Fruit fly (Drosophila melanogaster) whole organism, embryonic: Measurements from ENCODE around the gene kin17.
A peak's percentile ranks its signal among the peaks of the same experiment; 100 is the strongest.

Source experiments
- Aef1 ChIP-seq: fragments of 200-800 bp; sonication (Bioruptor generic); IDR thresholded peaks from 3 replicates; pipeline ENCODE4 v1.3.6; 2022; ENCODE audit warnings: missing biosample characterization, missing genetic modification characterization
- BtbVII ChIP-seq: fragments of 200-800 bp; sonication (Bioruptor generic); optimal IDR thresholded peaks from 3 replicates; lab custom pipeline; 2017; ENCODE audit warnings: missing biosample characterization, mild to moderate bottlenecking, missing genetic modification characterization
- CG12769 ChIP-seq: fragments of 200-800 bp; sonication (Bioruptor generic); optimal IDR thresholded peaks from 2 replicates; lab custom pipeline; 2019; ENCODE audit warnings: missing biosample characterization, mild to moderate bottlenecking, missing genetic modification characterization, moderate library complexity
- CG14050 ChIP-seq: fragments of 200-800 bp; sonication (Bioruptor generic); IDR thresholded peaks from 3 replicates; pipeline ENCODE4 v1.3.6; 2022; ENCODE audit warnings: missing biosample characterization, missing genetic modification characterization
- CG14667 ChIP-seq: fragments of 200-800 bp; sonication (Bioruptor generic); IDR thresholded peaks from 2 replicates; pipeline ENCODE4 v1.3.6; 2022; ENCODE audit warnings: missing biosample characterization, missing genetic modification characterization
- CG17361 ChIP-seq: fragments of 200-800 bp; sonication (Bioruptor generic); IDR thresholded peaks from 3 replicates; pipeline ENCODE4 v1.3.6; 2022; ENCODE audit warnings: missing biosample characterization, missing genetic modification characterization
- CG31441 ChIP-seq: fragments of 200-800 bp; sonication (Bioruptor generic); IDR thresholded peaks from 2 replicates; pipeline ENCODE4 v1.3.6; 2022; ENCODE audit warnings: missing biosample characterization, missing genetic modification characterization
- CG3847 ChIP-seq: fragments of 200-800 bp; sonication (Bioruptor generic); IDR thresholded peaks from 2 replicates; pipeline ENCODE4 v1.3.6; 2022; ENCODE audit warnings: missing biosample characterization, missing genetic modification characterization
- CG3995 ChIP-seq: fragments of 200-800 bp; sonication (Bioruptor generic); optimal IDR thresholded peaks from 3 replicates; lab custom pipeline; 2016; ENCODE audit warnings: missing biosample characterization, missing genetic modification characterization
- CG6791 ChIP-seq: fragments of 200-800 bp; sonication (Bioruptor generic); IDR thresholded peaks from 3 replicates; pipeline ENCODE4 v1.3.6; 2022; ENCODE audit warnings: missing biosample characterization, missing genetic modification characterization; ENCODE audit not compliant: partially characterized antibody
- CG7963 ChIP-seq: fragments of 200-800 bp; sonication (Bioruptor generic); IDR thresholded peaks from 3 replicates; pipeline ENCODE4 v1.3.6; 2022; ENCODE audit warnings: missing biosample characterization, missing genetic modification characterization; ENCODE audit not compliant: partially characterized antibody
- CG8478 ChIP-seq: fragments of >200 bp; optimal IDR thresholded peaks from 2 replicates; lab custom pipeline; 2018
- Dll ChIP-seq: fragments of 200-800 bp; sonication (Bioruptor generic); IDR thresholded peaks from 4 replicates; pipeline ENCODE4 v1.3.6; 2022; ENCODE audit warnings: missing biosample characterization, missing genetic modification characterization; ENCODE audit not compliant: partially characterized antibody
- Doc2 ChIP-seq: fragments of 200-800 bp; sonication (Bioruptor generic); IDR thresholded peaks from 2 replicates; pipeline ENCODE4 v1.3.6; 2022; ENCODE audit warnings: missing biosample characterization, missing genetic modification characterization
- Ets65A ChIP-seq: fragments of 200-800 bp; sonication (Bioruptor generic); peaks from one replicate; lab custom pipeline; 2016; ENCODE audit warnings: missing biosample characterization, missing genetic modification characterization
- Ets97D ChIP-seq: fragments of 200-800 bp; sonication (Bioruptor generic); optimal IDR thresholded peaks from 3 replicates; lab custom pipeline; 2016; ENCODE audit warnings: missing biosample characterization, missing genetic modification characterization
- Fer2 ChIP-seq: fragments of 200-800 bp; sonication (Bioruptor generic); optimal IDR thresholded peaks from 2 replicates; lab custom pipeline; 2018; ENCODE audit warnings: missing biosample characterization, mild to moderate bottlenecking, missing genetic modification characterization, moderate library complexity
- HLH54F ChIP-seq: fragments of 200-800 bp; sonication (Bioruptor generic); optimal IDR thresholded peaks from 3 replicates; lab custom pipeline; 2016; ENCODE audit warnings: missing biosample characterization, missing genetic modification characterization
- Hand ChIP-seq: fragments of 200-800 bp; sonication (Bioruptor generic); optimal IDR thresholded peaks from 2 replicates; lab custom pipeline; 2017; ENCODE audit warnings: mild to moderate bottlenecking, missing biosample characterization, missing genetic modification reagents, missing genetic modification characterization
- MBD-R2 ChIP-seq: fragments of 200-800 bp; sonication (Bioruptor generic); IDR thresholded peaks from 2 replicates; pipeline ENCODE4 v1.3.6; 2022; ENCODE audit warnings: missing biosample characterization, missing genetic modification characterization
- Mad ChIP-seq: fragments of 200-800 bp; sonication (Bioruptor generic); optimal IDR thresholded peaks from 2 replicates; lab custom pipeline; 2016; ENCODE audit warnings: missing biosample characterization, missing genetic modification characterization
- Med ChIP-seq: fragments of 200-800 bp; sonication (Bioruptor generic); peaks from one replicate; lab custom pipeline; 2016; ENCODE audit warnings: missing biosample characterization, missing genetic modification characterization, mild to moderate bottlenecking, inconsistent platforms, moderate library complexity
- NK7.1 ChIP-seq: fragments of 200-800 bp; sonication (Bioruptor generic); optimal IDR thresholded peaks from 3 replicates; lab custom pipeline; 2016; ENCODE audit warnings: missing biosample characterization, missing genetic modification characterization
- Sox102F ChIP-seq: fragments of 200-800 bp; sonication (Bioruptor generic); optimal IDR thresholded peaks from 2 replicates; lab custom pipeline; 2018; ENCODE audit warnings: missing biosample characterization, mild to moderate bottlenecking, missing genetic modification characterization, moderate library complexity
- Ssrp ChIP-seq: fragments of 200-800 bp; sonication (Bioruptor generic); optimal IDR thresholded peaks from 2 replicates; lab custom pipeline; 2018; ENCODE audit warnings: missing biosample characterization, mild to moderate bottlenecking, missing genetic modification characterization, moderate library complexity
- aop ChIP-seq: fragments of 200-800 bp; sonication (Bioruptor generic); IDR thresholded peaks from 2 replicates; pipeline ENCODE4 v1.3.6; 2022; ENCODE audit warnings: missing biosample characterization, missing genetic modification characterization
- ash1 ChIP-seq: fragments of 200-800 bp; sonication (Bioruptor generic); optimal IDR thresholded peaks from 2 replicates; lab custom pipeline; 2018; ENCODE audit warnings: missing biosample characterization, mild to moderate bottlenecking, missing genetic modification characterization
- cato ChIP-seq: fragments of 200-800 bp; sonication (Bioruptor generic); optimal IDR thresholded peaks from 2 replicates; lab custom pipeline; 2016; ENCODE audit warnings: missing biosample characterization, missing genetic modification characterization, borderline replicate concordance
- cg ChIP-seq: fragments of 200-800 bp; sonication (Bioruptor generic); optimal IDR thresholded peaks from 3 replicates; lab custom pipeline; 2019; ENCODE audit warnings: missing biosample characterization, mild to moderate bottlenecking, missing genetic modification characterization, moderate library complexity
- chn ChIP-seq: fragments of 200-800 bp; sonication (Bioruptor generic); optimal IDR thresholded peaks from 2 replicates; lab custom pipeline; 2016; ENCODE audit warnings: missing biosample characterization, missing genetic modification characterization
- fd3F ChIP-seq: fragments of 200-800 bp; sonication (Bioruptor generic); optimal IDR thresholded peaks from 2 replicates; lab custom pipeline; 2018; ENCODE audit warnings: missing biosample characterization, mild to moderate bottlenecking, missing genetic modification characterization, moderate library complexity
- gce ChIP-seq: fragments of 200-800 bp; sonication (Bioruptor generic); IDR thresholded peaks from 3 replicates; pipeline ENCODE4 v1.3.6; 2022; ENCODE audit warnings: missing biosample characterization, missing genetic modification characterization
- gsb ChIP-seq: fragments of 200-800 bp; sonication (Bioruptor generic); IDR thresholded peaks from 2 replicates; pipeline ENCODE4 v1.3.6; 2022; ENCODE audit warnings: missing biosample characterization, missing genetic modification characterization
- hb ChIP-seq: fragments of 200-800 bp; sonication (Bioruptor generic); IDR thresholded peaks from 3 replicates; pipeline ENCODE4 v1.3.6; 2022; ENCODE audit warnings: missing biosample characterization, missing genetic modification characterization; ENCODE audit not compliant: partially characterized antibody
- lilli ChIP-seq: fragments of 200-800 bp; sonication (Bioruptor generic); optimal IDR thresholded peaks from 3 replicates; lab custom pipeline; 2016; ENCODE audit warnings: missing biosample characterization, missing genetic modification characterization
- lmd ChIP-seq: fragments of 200-800 bp; sonication (Bioruptor generic); IDR thresholded peaks from 2 replicates; pipeline ENCODE4 v1.3.6; 2022; ENCODE audit warnings: missing biosample characterization, missing genetic modification characterization
- lola ChIP-seq, 3 experiments: fragments of >200 bp in 2 of 3; fragments of 200-800 bp in 1 of 3; sonication (Bioruptor generic) in 1 of 3; optimal IDR thresholded peaks; 2 replicates each; lab custom pipeline; 2017 to 2019; ENCODE audit warnings: missing biosample characterization in 3 of 3, missing genetic modification characterization in 3 of 3, mild to moderate bottlenecking in 1 of 3, moderate library complexity in 1 of 3
- nerfin-1 ChIP-seq: fragments of 200-800 bp; sonication (Bioruptor generic); optimal IDR thresholded peaks from 3 replicates; lab custom pipeline; 2019; ENCODE audit warnings: missing biosample characterization, mild to moderate bottlenecking, missing genetic modification characterization, moderate library complexity
- oc ChIP-seq: fragments of 200-800 bp; sonication (Bioruptor generic); optimal IDR thresholded peaks from 2 replicates; lab custom pipeline; 2018; ENCODE audit warnings: missing biosample characterization, mild to moderate bottlenecking, missing genetic modification characterization, moderate library complexity
- onecut ChIP-seq: fragments of 200-800 bp; sonication (Bioruptor generic); IDR thresholded peaks from 2 replicates; pipeline ENCODE4 v1.3.6; 2022; ENCODE audit warnings: missing biosample characterization, missing genetic modification characterization
- phol ChIP-seq: fragments of 200-800 bp; sonication (Bioruptor generic); optimal IDR thresholded peaks from 3 replicates; lab custom pipeline; 2018; ENCODE audit warnings: missing biosample characterization, mild to moderate bottlenecking, missing genetic modification characterization, moderate library complexity
- pros ChIP-seq: fragments of 200-800 bp; sonication (Bioruptor generic); optimal IDR thresholded peaks from 3 replicates; lab custom pipeline; 2019; ENCODE audit warnings: missing biosample characterization, mild to moderate bottlenecking, missing genetic modification characterization, moderate library complexity
- schlank ChIP-seq: fragments of 200-800 bp; sonication (Bioruptor generic); optimal IDR thresholded peaks from 2 replicates; lab custom pipeline; 2018; ENCODE audit warnings: missing biosample characterization, mild to moderate bottlenecking, missing genetic modification characterization
- shn ChIP-seq: fragments of 200-800 bp; sonication (Bioruptor generic); optimal IDR thresholded peaks from 3 replicates; lab custom pipeline; 2016; ENCODE audit warnings: missing biosample characterization, missing genetic modification characterization
- slp2 ChIP-seq: fragments of 200-800 bp; sonication (Bioruptor generic); optimal IDR thresholded peaks from 2 replicates; lab custom pipeline; 2016; ENCODE audit warnings: missing biosample characterization, missing genetic modification characterization
- trem ChIP-seq: fragments of 200-800 bp; optimal IDR thresholded peaks from 3 replicates; lab custom pipeline; 2019; ENCODE audit warnings: missing biosample characterization, mild to moderate bottlenecking, missing genetic modification characterization, moderate library complexity
- unpg ChIP-seq: fragments of 200-800 bp; sonication (Bioruptor generic); optimal IDR thresholded peaks from 3 replicates; lab custom pipeline; 2018; ENCODE audit warnings: missing biosample characterization, mild to moderate bottlenecking, missing genetic modification characterization, moderate library complexity
- z ChIP-seq: fragments of 200-800 bp; sonication (Bioruptor generic); IDR thresholded peaks from 3 replicates; pipeline ENCODE4 v1.3.6; 2022; ENCODE audit warnings: missing biosample characterization, missing genetic modification characterization

Gene kin17

DNA sequence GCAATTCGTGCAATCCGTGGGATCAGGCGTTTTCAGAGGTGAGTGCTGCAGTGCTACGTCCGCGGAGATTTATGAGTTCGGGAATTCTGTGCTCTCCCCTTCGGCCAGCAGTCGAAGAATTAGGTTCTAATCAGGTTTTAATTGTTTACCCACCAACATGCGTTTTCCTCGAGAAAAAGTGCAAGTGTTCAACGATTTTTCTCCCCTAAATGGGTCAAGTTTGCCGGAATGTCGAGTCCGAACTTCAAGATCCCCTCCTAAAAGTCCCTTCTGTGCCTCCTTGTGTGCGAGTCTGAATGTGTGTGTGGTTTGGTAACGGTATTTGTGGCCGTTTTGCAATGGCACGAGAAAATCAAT lies 19.9 kb downstream of the kin17 start:
- TF ChIP-seq onecut (GFP tag; lab: Robert Waterston, UW) = peak; percentile 73
- no peak for TF ChIP-seq hb (GFP tag; lab: Robert Waterston, UW)
- no peak for TF ChIP-seq CG12769 (tag; lab: Kevin White, UChicago)
- no peak for TF ChIP-seq gsb (GFP tag; lab: Robert Waterston, UW)
- no peak for TF ChIP-seq CG31441 (GFP tag; lab: Robert Waterston, UW)
- no peak for TF ChIP-seq fd3F
- no peak for TF ChIP-seq Mad (GFP tag; lab: Kevin White, UChicago)
- TF ChIP-seq cg (GFP tag; lab: Kevin White, UChicago) = peak; percentile 5
- no peak for TF ChIP-seq MBD-R2 (GFP tag; lab: Robert Waterston, UW)
- peak; percentile 45 for TF ChIP-seq nerfin-1 (tag; lab: Kevin White, UChicago)
- TF ChIP-seq cato (GFP tag; lab: Kevin White, UChicago) = no peak
- no peak for TF ChIP-seq Ets65A
- no peak for TF ChIP-seq Ssrp (tag; lab: Kevin White, UChicago)
- no peak for TF ChIP-seq chn (GFP tag; lab: Kevin White, UChicago)
- TF ChIP-seq Ets97D (GFP tag; lab: Kevin White, UChicago) = no peak

DNA sequence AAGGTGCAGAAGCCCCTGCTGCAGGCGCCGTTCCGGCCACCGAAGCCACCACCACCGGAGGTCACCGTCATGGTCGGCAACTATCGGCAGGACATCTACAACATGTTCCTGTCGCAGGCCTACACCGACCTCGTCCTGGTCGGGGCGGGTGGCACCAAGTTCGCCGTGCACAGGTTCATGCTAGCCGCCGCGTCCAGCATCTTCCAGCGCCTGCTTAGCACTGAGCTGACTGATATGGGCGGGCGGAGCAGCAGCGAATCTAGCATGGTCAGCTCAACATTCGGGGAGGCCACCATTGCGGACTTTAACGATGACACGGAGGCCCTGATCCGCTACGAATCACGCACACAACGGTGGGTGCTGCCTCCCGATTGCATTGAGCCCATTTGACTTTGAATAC lies 22.9 kb downstream of the kin17 start:
- TF ChIP-seq Sox102F = no peak
- 0 out of 3 replicates have a peak, but pooled peaks have one; percentile 26 for TF ChIP-seq z
- TF ChIP-seq CG6791 = 0 out of 3 replicates have a peak, but pooled peaks have one; percentile 11
- peak; percentile 52 for TF ChIP-seq Med (GFP tag; lab: Kevin White, UChicago)
- 0 out of 3 replicates have a peak, but pooled peaks have one; percentile 6 for TF ChIP-seq CG7963 (GFP tag; lab: Robert Waterston, UW)
- TF ChIP-seq CG8478 (lab: Kevin White, UChicago) = peak; percentile 55
- TF ChIP-seq Aef1 (GFP tag; lab: Robert Waterston, UW) = no peak
- TF ChIP-seq unpg (GFP tag; lab: Kevin White, UChicago) = no peak
- TF ChIP-seq, all 482 proteins: peak for 5

DNA sequence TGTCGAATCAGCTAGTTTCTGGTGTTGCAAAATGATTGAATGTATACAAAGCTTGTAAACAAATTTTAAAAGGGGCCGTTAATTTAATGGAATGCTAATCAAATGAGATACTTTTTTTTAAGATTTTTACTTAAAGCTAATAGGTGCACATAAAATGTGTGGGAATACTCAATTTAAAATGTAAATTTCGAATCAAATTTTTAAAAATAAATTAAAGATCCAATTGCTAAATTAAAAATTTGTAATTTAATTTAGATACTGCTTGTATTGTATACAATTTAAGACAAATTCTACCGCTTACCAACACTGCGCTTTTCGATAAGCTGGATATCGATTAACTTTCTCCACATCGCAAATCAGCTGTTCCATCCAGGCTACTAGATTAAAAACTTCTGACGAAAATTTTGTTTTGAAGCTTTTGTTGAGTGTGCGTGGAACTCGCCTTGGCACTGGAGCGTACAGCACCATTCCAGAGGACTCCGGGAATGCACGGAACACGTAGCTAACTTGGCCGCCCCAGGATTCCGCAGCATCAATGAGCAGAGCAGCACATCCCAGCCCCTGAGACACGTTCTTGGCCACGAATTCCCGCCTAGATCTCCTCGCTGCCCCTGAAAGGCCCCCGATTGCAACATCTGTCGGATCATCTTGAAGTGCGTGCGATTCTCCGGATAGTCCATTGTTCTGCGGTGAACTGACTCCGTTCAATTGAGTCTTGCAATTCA lies 27.6 kb downstream of the kin17 start, which contains the start of the genes CG5498 and fbl:
Gene CG5498 (minus strand): TSS at position 24 of the 725 bp plus-strand sequence.
Gene fbl (plus strand): TSS at position 344 of the 725 bp plus-strand sequence.
- TF ChIP-seq oc (tag; lab: Kevin White, UChicago) (no peak), Fer2 (tag; lab: Kevin White, UChicago) (peak; percentile 61), CG14667 (no peak), CG14050 (GFP tag; lab: Robert Waterston, UW) (no peak), ash1 (GFP tag; lab: Kevin White, UChicago) (no peak), CG17361 (peak; percentile 80; the same call in 2 of the 3 replicates), NK7.1 (no peak), lmd (no peak; the same call in 1 of the 2 replicates), pros (GFP tag; lab: Kevin White, UChicago) (no peak), CG3995 (GFP tag; lab: Kevin White, UChicago) (peak; percentile 10), HLH54F (peak; percentile 52), Dll (peak; percentile 49; the same call in 1 of the 4 replicates), schlank (no peak), lola (GFP tag; optimal IDR thresholded peaks at IDR 0.05; lab: Kevin White, UChicago) (peak in 1 of 3 experiments; percentile 67), lilli (GFP tag; lab: Kevin White, UChicago) (peak; percentile 83), aop (GFP tag; lab: Robert Waterston, UW) (no peak), gce (no peak), slp2 (GFP tag; lab: Kevin White, UChicago) (no peak), phol (tag; lab: Kevin White, UChicago) (peak; percentile 74), Doc2 (GFP tag; lab: Robert Waterston, UW) (no peak), Ets65A (peak; percentile 86), Hand (no peak), CG3847 (GFP tag; lab: Robert Waterston, UW) (peak; percentile 56), BtbVII (GFP tag; lab: Kevin White, UChicago) (peak; percentile 52), shn (GFP tag; lab: Kevin White, UChicago) (peak; percentile 25), trem (peak; percentile 83)
